Worm (Caenorhabditis elegans): ENCODE results near the gene clec-186.

clec-186 gene

DNA sequence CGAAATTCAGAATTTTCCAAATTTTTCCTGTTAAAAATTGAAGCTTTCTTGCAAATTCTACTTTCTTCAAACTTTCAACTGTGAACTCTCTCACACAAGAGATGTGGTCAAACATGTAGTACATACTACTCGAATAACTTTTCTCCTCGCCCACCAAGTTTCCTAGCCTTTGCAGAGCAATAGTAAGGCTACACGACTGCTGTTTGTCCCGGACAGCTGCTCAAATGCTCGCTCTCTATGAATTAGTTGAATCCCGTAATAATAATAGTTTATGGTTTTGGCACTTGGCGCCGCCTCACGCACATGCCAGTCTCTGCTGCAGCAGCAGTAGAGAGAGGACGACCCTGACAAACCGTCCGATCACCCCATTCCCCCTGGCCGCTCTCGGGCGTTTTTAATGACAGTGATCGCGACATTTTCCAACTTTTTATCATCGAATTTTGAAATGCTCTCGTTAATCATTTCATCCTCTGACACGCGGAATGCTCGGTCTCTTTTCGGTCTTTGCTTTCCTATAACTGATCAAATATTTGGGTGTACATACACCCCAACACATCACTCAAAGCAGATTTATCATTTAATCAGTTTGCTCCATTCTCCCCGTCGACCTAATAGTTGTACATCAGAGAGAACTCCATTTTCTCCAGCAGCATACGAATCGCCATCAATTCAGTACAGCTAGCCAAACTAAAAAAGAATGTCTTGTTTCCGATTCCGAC is 32.1 kb upstream of the clec-186 start:
- TF ChIP-seq zim-3 (tag; optimal IDR thresholded peaks at IDR 0.05) (no peak), nhr-90 (tag; optimal IDR thresholded peaks at IDR 0.05) (peak; percentile 63), attf-3 (GFP tag; conservative IDR thresholded peaks at IDR 0.05) (no peak), lsl-1 (GFP tag; optimal IDR thresholded peaks at IDR 0.05) (no peak), sptf-2 (GFP tag; optimal IDR thresholded peaks at IDR 0.05) (peak; percentile 69), ztf-6 (GFP tag; IDR thresholded peaks at IDR 0.05) (no peak), egl-44 (GFP tag; IDR thresholded peaks at IDR 0.05) (peak; percentile 30; the same call in 1 of the 2 replicates), unc-130 (GFP tag; optimal IDR thresholded peaks at IDR 0.05) (no peak), Y53G8AR.9 (GFP tag; conservative IDR thresholded peaks at IDR 0.05) (no peak), akir-1 (GFP tag; optimal IDR thresholded peaks at IDR 0.05) (no peak), nhr-80 (tag; optimal IDR thresholded peaks at IDR 0.05) (peak; percentile 100), mel-28 (tag; optimal IDR thresholded peaks at IDR 0.05; ENCODE audit: borderline replicate concordance) (no peak), hlh-26 (GFP tag; conservative IDR thresholded peaks at IDR 0.05) (no peak), ceh-58 (GFP tag; IDR thresholded peaks at IDR 0.05) (no peak), atf-7 (tag; optimal IDR thresholded peaks at IDR 0.05) (peak; percentile 84), pbrm-1 (GFP tag; IDR thresholded peaks at IDR 0.05) (no peak; the same call in 1 of the 2 replicates), lag-1 (GFP tag; IDR thresholded peaks at IDR 0.05) (no peak), ccch-3 (GFP tag; optimal IDR thresholded peaks at IDR 0.05) (no peak), nfya-1 (tag; optimal IDR thresholded peaks at IDR 0.05; ENCODE audit: borderline replicate concordance, insufficient read depth) (no peak), madf-10 (tag; optimal IDR thresholded peaks at IDR 0.05) (peak; percentile 37), nfyb-1 (GFP tag; IDR thresholded peaks at IDR 0.05) (no peak), Y53F4B.3 (GFP tag; IDR thresholded peaks at IDR 0.05) (no peak), Y56A3A.18 (GFP tag; IDR thresholded peaks at IDR 0.05) (no peak), let-526 (GFP tag; IDR thresholded peaks at IDR 0.05) (peak; percentile 44; the same call in 1 of the 2 replicates), B0336.3 (GFP tag; IDR thresholded peaks at IDR 0.05) (peak; percentile 58; the same call in 1 of the 2 replicates), ceh-27 (GFP tag; optimal IDR thresholded peaks at IDR 0.05) (no peak), efl-1 (GFP tag; optimal IDR thresholded peaks at IDR 0.05) (no peak), hmg-20 (GFP tag; IDR thresholded peaks at IDR 0.05) (no peak), F33H1.4 (GFP tag; IDR thresholded peaks at IDR 0.05) (no peak), tlf-1 (GFP tag; optimal IDR thresholded peaks at IDR 0.05) (no peak), pha-4 (tag; optimal IDR thresholded peaks at IDR 0.05) (peak; percentile 8), mes-4 (tag; optimal IDR thresholded peaks at IDR 0.05) (no peak), T26A5.8 (tag; optimal IDR thresholded peaks at IDR 0.05) (no peak), tbp1 (GFP tag; optimal IDR thresholded peaks at IDR 0.05) (peak; percentile 14), B0035.1 (tag; optimal IDR thresholded peaks at IDR 0.05) (no peak), ztf-3 (GFP tag; optimal IDR thresholded peaks at IDR 0.05) (no peak), ztf-18 (tag; optimal IDR thresholded peaks at IDR 0.05) (no peak), snpc-4 (GFP tag; optimal IDR thresholded peaks at IDR 0.05) (no peak), snpc-4 (tag; optimal IDR thresholded peaks at IDR 0.05) (peak in 2 of 4 experiments; percentile 2 to 38), cebp-2 (GFP tag; IDR thresholded peaks at IDR 0.05) (no peak), somi-1 (GFP tag; optimal IDR thresholded peaks at IDR 0.05) (no peak), F52B5.7 (tag; optimal IDR thresholded peaks at IDR 0.05) (no peak), let-607 (tag; optimal IDR thresholded peaks at IDR 0.05) (peak; percentile 81 to 88), nhr-120 (GFP tag; IDR thresholded peaks at IDR 0.05) (no peak), ceh-100 (GFP tag; IDR thresholded peaks at IDR 0.05) (no peak), fkh-3 (tag; optimal IDR thresholded peaks at IDR 0.05) (no peak), lin-40 (tag; optimal IDR thresholded peaks at IDR 0.05) (peak; percentile 18), zfh-2 (GFP tag; conservative IDR thresholded peaks at IDR 0.05) (peak; percentile 91)
